Worm (Caenorhabditis elegans) whole organism, late embryonic: ENCODE results near the gene F09E10.1.

ENCODE experiments used
- C08G9.2 ChIP-seq: sonication (generic microtip); optimal IDR thresholded peaks from 2 replicates; lab custom pipeline; 2016; ENCODE audit warnings: mild to moderate bottlenecking, missing genetic modification characterization, moderate library complexity, missing compliant biosample characterization
- C38D4.7 ChIP-seq: fragments of 200-800 bp; sonication (Bioruptor generic); optimal IDR thresholded peaks from 2 replicates; lab custom pipeline; 2018; ENCODE audit warnings: mild to moderate bottlenecking, missing genetic modification characterization, moderate library complexity, missing compliant biosample characterization
- K02D7.2 ChIP-seq: sonication (generic microtip); optimal IDR thresholded peaks from 2 replicates; lab custom pipeline; 2017; ENCODE audit warnings: mild to moderate bottlenecking, missing genetic modification characterization, missing compliant biosample characterization
- Y22D7AL.16 ChIP-seq: sonication (generic microtip); optimal IDR thresholded peaks from 2 replicates; lab custom pipeline; 2016; ENCODE audit warnings: missing genetic modification characterization, missing compliant biosample characterization
- ahr-1 ChIP-seq: sonication (generic microtip); optimal IDR thresholded peaks from 2 replicates; lab custom pipeline; 2016; ENCODE audit warnings: missing genetic modification characterization, missing compliant biosample characterization
- ceh-31 ChIP-seq: sonication (generic microtip); optimal IDR thresholded peaks from 2 replicates; lab custom pipeline; 2016; ENCODE audit warnings: missing genetic modification characterization, missing compliant biosample characterization
- ceh-34 ChIP-seq: sonication (generic microtip); optimal IDR thresholded peaks from 2 replicates; lab custom pipeline; 2016; ENCODE audit warnings: mild to moderate bottlenecking, missing genetic modification characterization, missing compliant biosample characterization
- ceh-45 ChIP-seq: fragments of 200-800 bp; sonication (Bioruptor generic); IDR thresholded peaks from 2 replicates; pipeline ENCODE4 v1.3.6; 2022; ENCODE audit warnings: missing genetic modification reagents, missing genetic modification characterization, missing compliant biosample characterization
- ceh-48 ChIP-seq: sonication (generic microtip); optimal IDR thresholded peaks from 2 replicates; lab custom pipeline; 2016; ENCODE audit warnings: missing genetic modification characterization, inconsistent platforms, missing compliant biosample characterization
- ceh-6 ChIP-seq: fragments of 200-800 bp; sonication (Bioruptor generic); optimal IDR thresholded peaks from 2 replicates; lab custom pipeline; 2018; ENCODE audit warnings: mild to moderate bottlenecking, missing genetic modification characterization, missing compliant biosample characterization
- che-1 ChIP-seq: sonication (generic microtip); optimal IDR thresholded peaks from 2 replicates; lab custom pipeline; 2016; ENCODE audit warnings: mild to moderate bottlenecking, missing genetic modification characterization, missing compliant biosample characterization
- dmd-4 ChIP-seq: sonication (generic microtip); optimal IDR thresholded peaks from 2 replicates; lab custom pipeline; 2016; ENCODE audit warnings: borderline replicate concordance, missing genetic modification characterization, missing compliant biosample characterization
- dve-1 ChIP-seq: sonication (generic microtip); optimal IDR thresholded peaks from 2 replicates; lab custom pipeline; 2017; ENCODE audit warnings: antibody characterized with exemption, mild to moderate bottlenecking, missing genetic modification characterization, missing compliant biosample characterization
- elt-2 ChIP-seq: sonication (generic microtip); optimal IDR thresholded peaks from 2 replicates; lab custom pipeline; 2016; ENCODE audit warnings: missing genetic modification reagents, missing genetic modification characterization, missing compliant biosample characterization
- eyg-1 ChIP-seq: sonication (generic microtip); optimal IDR thresholded peaks from 2 replicates; lab custom pipeline; 2016; ENCODE audit warnings: missing genotype, missing genetic modification characterization, missing compliant biosample characterization
- fax-1 ChIP-seq: sonication (generic microtip); optimal IDR thresholded peaks from 2 replicates; lab custom pipeline; 2016; ENCODE audit warnings: missing genotype, missing genetic modification characterization, missing compliant biosample characterization
- fkh-6 ChIP-seq: sonication (generic microtip); optimal IDR thresholded peaks from 2 replicates; lab custom pipeline; 2016; ENCODE audit warnings: missing genetic modification characterization, missing compliant biosample characterization
- hlh-15 ChIP-seq: sonication (generic microtip); optimal IDR thresholded peaks from 2 replicates; lab custom pipeline; 2016; ENCODE audit warnings: missing genetic modification characterization, missing compliant biosample characterization
- hlh-6 ChIP-seq: sonication (generic microtip); optimal IDR thresholded peaks from 2 replicates; lab custom pipeline; 2016; ENCODE audit warnings: missing genotype, missing genetic modification characterization, missing compliant biosample characterization
- lim-6 ChIP-seq: sonication (generic microtip); optimal IDR thresholded peaks from 2 replicates; lab custom pipeline; 2016; ENCODE audit warnings: missing genetic modification characterization, missing compliant biosample characterization
- lin-11 ChIP-seq: fragments of 200-800 bp; sonication (Bioruptor generic); optimal IDR thresholded peaks from 2 replicates; lab custom pipeline; 2018; ENCODE audit warnings: mild to moderate bottlenecking, missing genetic modification characterization, missing compliant biosample characterization
- madf-2 ChIP-seq: sonication (generic microtip); optimal IDR thresholded peaks from 2 replicates; lab custom pipeline; 2017; ENCODE audit warnings: missing genetic modification characterization, missing compliant biosample characterization
- mec-3 ChIP-seq: sonication (generic microtip); optimal IDR thresholded peaks from 2 replicates; lab custom pipeline; 2016; ENCODE audit warnings: borderline replicate concordance, missing genetic modification characterization, missing compliant biosample characterization
- nfya-1 ChIP-seq: sonication (generic microtip); optimal IDR thresholded peaks from 2 replicates; lab custom pipeline; 2017; ENCODE audit warnings: missing genetic modification characterization, mild to moderate bottlenecking, missing compliant biosample characterization, antibody characterized with exemption, moderate library complexity
- nhr-11 ChIP-seq: fragments of 150-350 bp; optimal IDR thresholded peaks from 2 replicates; lab custom pipeline; 2014; ENCODE audit warnings: missing biosample characterization, missing genetic modification characterization
- nhr-232 ChIP-seq: sonication (generic microtip); optimal IDR thresholded peaks from 2 replicates; lab custom pipeline; 2016; ENCODE audit warnings: missing genetic modification characterization, missing compliant biosample characterization
- npax-4 ChIP-seq: sonication (generic microtip); optimal IDR thresholded peaks from 2 replicates; lab custom pipeline; 2016; ENCODE audit warnings: missing genetic modification characterization, missing compliant biosample characterization
- odd-2 ChIP-seq: sonication (generic microtip); optimal IDR thresholded peaks from 2 replicates; lab custom pipeline; 2017; ENCODE audit warnings: antibody characterized with exemption, mild to moderate bottlenecking, missing genetic modification characterization, missing compliant biosample characterization
- pag-3 ChIP-seq: sonication (generic microtip); optimal IDR thresholded peaks from 2 replicates; lab custom pipeline; 2016; ENCODE audit warnings: missing compliant biosample characterization, missing genetic modification characterization, borderline replicate concordance
- pat-9 ChIP-seq: fragments of 200-800 bp; sonication (Bioruptor generic); optimal IDR thresholded peaks from 2 replicates; lab custom pipeline; 2018; ENCODE audit warnings: mild to moderate bottlenecking, missing genetic modification characterization, moderate library complexity, missing compliant biosample characterization
- pax-1 ChIP-seq: fragments of 150-350 bp; optimal IDR thresholded peaks from 2 replicates; lab custom pipeline; 2014; ENCODE audit warnings: missing biosample characterization, missing genetic modification characterization
- pha-2 ChIP-seq: sonication (generic microtip); optimal IDR thresholded peaks from 2 replicates; lab custom pipeline; 2017; ENCODE audit warnings: mild to moderate bottlenecking, missing genetic modification characterization, missing compliant biosample characterization
- ref-2 ChIP-seq: sonication (generic microtip); optimal IDR thresholded peaks from 2 replicates; lab custom pipeline; 2016; ENCODE audit warnings: missing genetic modification characterization, missing compliant biosample characterization
- sdc-2 ChIP-seq: sonication (generic microtip); optimal IDR thresholded peaks from 2 replicates; lab custom pipeline; 2016; ENCODE audit warnings: missing genotype, missing genetic modification characterization, missing compliant biosample characterization
- syd-9 ChIP-seq: sonication (generic microtip); optimal IDR thresholded peaks from 2 replicates; lab custom pipeline; 2016; ENCODE audit warnings: mild to moderate bottlenecking, missing genetic modification characterization, moderate library complexity, missing compliant biosample characterization
- ttx-3 ChIP-seq: sonication (generic microtip); optimal IDR thresholded peaks from 2 replicates; lab custom pipeline; 2016; ENCODE audit warnings: missing genetic modification reagents, missing genetic modification characterization, missing compliant biosample characterization
- unc-3 ChIP-seq, 2 experiments: fragments of 200-800 bp in 1 of 2; sonication (Bioruptor generic) in 1 of 2; sonication (generic microtip) in 1 of 2; conservative IDR thresholded peaks in 1 of 2; optimal IDR thresholded peaks in 1 of 2; 2 replicates each; pipeline versions ENCODE4 v1.3.6 to Lab custom; 2016 to 2022; ENCODE audit warnings: missing compliant biosample characterization in 2 of 2, missing genetic modification characterization in 2 of 2, missing genetic modification reagents in 1 of 2
- unc-42 ChIP-seq: sonication (generic microtip); optimal IDR thresholded peaks from 2 replicates; lab custom pipeline; 2016; ENCODE audit warnings: missing genotype, missing genetic modification characterization, missing compliant biosample characterization
- unc-86 ChIP-seq: sonication (generic microtip); optimal IDR thresholded peaks from 2 replicates; lab custom pipeline; 2016; ENCODE audit warnings: missing genetic modification characterization, missing compliant biosample characterization
- ztf-16 ChIP-seq: sonication (generic microtip); optimal IDR thresholded peaks from 2 replicates; lab custom pipeline; 2017; ENCODE audit warnings: missing genetic modification characterization, missing compliant biosample characterization

F09E10.1 gene

ce11 chrX:1464699-1465098, 37.9 kb upstream of the F09E10.1 start, which contains the start of gene D1005.6:
Gene D1005.6, minus strand, starts transcription at chrX:1464799.
- TF ChIP-seq pat-9 (tag; lab: Kevin White, UChicago) = no peak
- no peak for TF ChIP-seq K02D7.2 (tag; lab: Kevin White, UChicago)
- TF ChIP-seq nhr-11 (tag; lab: Kevin White, UChicago) = no peak
- no peak for TF ChIP-seq mec-3 (tag; lab: Kevin White, UChicago)
- TF ChIP-seq hlh-15 (tag; lab: Kevin White, UChicago) = no peak
- TF ChIP-seq ceh-48 (tag; lab: Kevin White, UChicago) = no peak
- no peak for TF ChIP-seq pha-2
- no peak for TF ChIP-seq nhr-232 (tag; lab: Kevin White, UChicago)
- TF ChIP-seq ceh-6 (GFP tag; lab: Kevin White, UChicago) = no peak
- no peak for TF ChIP-seq C08G9.2 (tag; lab: Kevin White, UChicago)
- TF ChIP-seq ahr-1 (tag; lab: Kevin White, UChicago) = no peak
- no peak for TF ChIP-seq ceh-45 (GFP tag; lab: Robert Waterston, UW)

ce11 chrX:1468057-1468456, 34.5 kb upstream of the F09E10.1 start:
- TF ChIP-seq unc-42 (tag; lab: Kevin White, UChicago) (peak; percentile 62), che-1 (tag; lab: Kevin White, UChicago) (no peak), ceh-31 (tag; lab: Kevin White, UChicago) (no peak), pha-2 (no peak), dmd-4 (no peak), odd-2 (tag; lab: Kevin White, UChicago) (no peak), ceh-48 (tag; lab: Kevin White, UChicago) (no peak), ceh-45 (GFP tag; lab: Robert Waterston, UW) (no peak)
- TF ChIP-seq, all 69 proteins: peak for 1

- TF ChIP-seq ceh-45 (GFP tag; lab: Robert Waterston, UW) (no peak), sdc-2 (tag; lab: Kevin White, UChicago) (no peak), C08G9.2 (tag; lab: Kevin White, UChicago) (no peak), lin-11 (tag; lab: Kevin White, UChicago) (no peak), lim-6 (tag; lab: Kevin White, UChicago) (no peak), pax-1 (tag; lab: Kevin White, UChicago) (no peak), unc-86 (tag; lab: Kevin White, UChicago) (no peak), ttx-3 (tag; lab: Kevin White, UChicago) (no peak), che-1 (tag; lab: Kevin White, UChicago) (no peak), syd-9 (tag; lab: Kevin White, UChicago) (no peak), Y22D7AL.16 (tag; lab: Kevin White, UChicago) (no peak), fax-1 (no peak), elt-2 (no peak), hlh-6 (tag; lab: Kevin White, UChicago) (no peak), eyg-1 (tag; lab: Kevin White, UChicago) (no peak), madf-2 (no peak), hlh-15 (tag; lab: Kevin White, UChicago) (no peak), ref-2 (no peak)
- TF ChIP-seq, all 69 proteins: peak for 0
Observed at ce11 chrX:1471232-1471631, 31.4 kb upstream of the F09E10.1 start.

- TF ChIP-seq npax-4 (tag; lab: Kevin White, UChicago) (no peak), ceh-31 (tag; lab: Kevin White, UChicago) (no peak), unc-3 (GFP tag; conservative IDR thresholded peaks at IDR 0.05; lab: Robert Waterston, UW) (no peak), unc-3 (tag; optimal IDR thresholded peaks at IDR 0.05; lab: Kevin White, UChicago) (no peak), dve-1 (tag; lab: Kevin White, UChicago) (no peak), ztf-16 (tag; lab: Kevin White, UChicago) (no peak), ceh-34 (tag; lab: Kevin White, UChicago) (no peak), ref-2 (no peak), nfya-1 (no peak), pag-3 (tag; lab: Kevin White, UChicago) (no peak), unc-86 (tag; lab: Kevin White, UChicago) (no peak), C38D4.7 (GFP tag; lab: Kevin White, UChicago) (no peak), che-1 (tag; lab: Kevin White, UChicago) (no peak), pha-2 (no peak), fkh-6 (no peak)
Observed at ce11 chrX:1472880-1473279, 29.7 kb upstream of the F09E10.1 start, which contains the start of gene D1005.5. Gene D1005.5, minus strand, starts transcription at chrX:1472980.
